Worm (Caenorhabditis elegans) whole organism, L3 larva: ENCODE data around the gene pus-1.

ENCODE experiments used
- ceh-82 ChIP-seq: fragments of 150-350 bp; optimal IDR thresholded peaks from 2 replicates; lab custom pipeline; 2014; ENCODE audit warnings: missing biosample characterization, missing genetic modification characterization
- mdl-1 ChIP-seq: fragments of 150-350 bp; optimal IDR thresholded peaks from 2 replicates; lab custom pipeline; 2014; ENCODE audit warnings: missing biosample characterization, missing genetic modification characterization

DNA sequence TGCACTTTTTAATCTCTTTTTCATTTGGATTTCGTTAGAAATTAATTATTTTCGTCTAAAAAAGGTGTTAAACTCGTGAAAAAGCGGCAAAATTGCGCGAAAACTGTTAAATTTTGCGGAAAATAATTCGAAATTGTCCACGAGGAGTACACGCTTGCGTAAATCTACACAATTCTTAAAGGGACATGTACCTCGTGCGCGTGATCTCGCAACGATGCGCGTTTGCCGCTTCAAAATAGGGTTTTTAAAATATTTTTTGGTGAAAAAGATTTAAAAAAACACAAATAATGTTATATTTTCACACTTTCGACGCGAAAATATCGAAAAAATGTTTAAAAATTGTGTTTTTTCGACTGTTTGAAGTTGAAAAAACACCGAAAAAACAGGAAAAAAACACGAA, 1.4 kb downstream of the pus-1 start:
- TF ChIP-seq mdl-1 (tag; lab: Kevin White, UChicago) (no peak), ceh-82 (tag; lab: Kevin White, UChicago) (no peak)
